Fruit fly (Drosophila melanogaster) whole organism, embryonic: Measurements from ENCODE around the gene CG17234.

Source experiments
- Atf-2 ChIP-seq: fragments of 200-800 bp; sonication (Bioruptor generic); optimal IDR thresholded peaks from 2 replicates; lab custom pipeline; 2016; ENCODE audit warnings: missing biosample characterization, missing genetic modification characterization
- BtbVII ChIP-seq: fragments of 200-800 bp; sonication (Bioruptor generic); optimal IDR thresholded peaks from 3 replicates; lab custom pipeline; 2017; ENCODE audit warnings: missing biosample characterization, mild to moderate bottlenecking, missing genetic modification characterization
- CG10462 ChIP-seq: fragments of 200-800 bp; sonication (Bioruptor generic); optimal IDR thresholded peaks from 2 replicates; lab custom pipeline; 2016; ENCODE audit warnings: missing biosample characterization, missing genetic modification characterization
- CG12071 ChIP-seq: fragments of 200-800 bp; sonication (Bioruptor generic); optimal IDR thresholded peaks from 3 replicates; lab custom pipeline; 2018; ENCODE audit warnings: missing biosample characterization, mild to moderate bottlenecking, missing genetic modification characterization
- CG1233 ChIP-seq: fragments of 200-800 bp; sonication (Bioruptor generic); optimal IDR thresholded peaks from 4 replicates; lab custom pipeline; 2018; ENCODE audit warnings: missing biosample characterization, mild to moderate bottlenecking, missing genetic modification characterization
- CG13123 ChIP-seq: fragments of 200-800 bp; sonication (Bioruptor generic); optimal IDR thresholded peaks from 2 replicates; lab custom pipeline; 2016; ENCODE audit warnings: missing biosample characterization, missing genetic modification characterization
- CG14710 ChIP-seq: fragments of 200-800 bp; sonication (Bioruptor generic); optimal IDR thresholded peaks from 3 replicates; lab custom pipeline; 2019; ENCODE audit warnings: missing biosample characterization, mild to moderate bottlenecking, missing genetic modification characterization, moderate library complexity
- CG1647 ChIP-seq: fragments of 200-800 bp; sonication (Bioruptor generic); optimal IDR thresholded peaks from 3 replicates; lab custom pipeline; 2016; ENCODE audit warnings: missing biosample characterization, missing genetic modification characterization
- CG18011 ChIP-seq: fragments of 200-800 bp; sonication (Bioruptor generic); optimal IDR thresholded peaks from 2 replicates; lab custom pipeline; 2017; ENCODE audit warnings: missing biosample characterization, missing genetic modification characterization, mild to moderate bottlenecking, moderate library complexity, missing genotype
- CG18599 ChIP-seq: fragments of 200-800 bp; sonication (Bioruptor generic); optimal IDR thresholded peaks from 3 replicates; lab custom pipeline; 2017; ENCODE audit warnings: missing biosample characterization, missing genetic modification characterization, mild to moderate bottlenecking, moderate library complexity, missing genetic modification reagents
- CG2678 ChIP-seq: fragments of 200-800 bp; sonication (Bioruptor generic); optimal IDR thresholded peaks from 3 replicates; lab custom pipeline; 2019; ENCODE audit warnings: missing biosample characterization, mild to moderate bottlenecking, missing genetic modification characterization, moderate library complexity
- CG30020 ChIP-seq: fragments of 200-800 bp; optimal IDR thresholded peaks from 2 replicates; lab custom pipeline; 2019; ENCODE audit warnings: missing biosample characterization, mild to moderate bottlenecking, missing genetic modification characterization, moderate library complexity
- CG3407 ChIP-seq: fragments of 200-800 bp; sonication (Bioruptor generic); optimal IDR thresholded peaks from 2 replicates; lab custom pipeline; 2018; ENCODE audit warnings: missing biosample characterization, mild to moderate bottlenecking, missing genetic modification characterization
- CG34422 ChIP-seq: fragments of 200-800 bp; sonication (Bioruptor generic); IDR thresholded peaks from 3 replicates; pipeline ENCODE4 v1.3.6; 2022; ENCODE audit warnings: missing biosample characterization, missing genetic modification characterization
- CG7987 ChIP-seq: fragments of 200-800 bp; sonication (Bioruptor generic); optimal IDR thresholded peaks from 2 replicates; lab custom pipeline; 2018; ENCODE audit warnings: missing biosample characterization, mild to moderate bottlenecking, missing genetic modification characterization, moderate library complexity
- E2f2 ChIP-seq: fragments of 200-800 bp; sonication (Bioruptor generic); IDR thresholded peaks from 2 replicates; pipeline ENCODE4 v1.3.6; 2022; ENCODE audit warnings: missing biosample characterization, missing genetic modification characterization
- Ets97D ChIP-seq: fragments of 200-800 bp; sonication (Bioruptor generic); optimal IDR thresholded peaks from 3 replicates; lab custom pipeline; 2016; ENCODE audit warnings: missing biosample characterization, missing genetic modification characterization
- HLH54F ChIP-seq: fragments of 200-800 bp; sonication (Bioruptor generic); optimal IDR thresholded peaks from 3 replicates; lab custom pipeline; 2016; ENCODE audit warnings: missing biosample characterization, missing genetic modification characterization
- Max ChIP-seq: fragments of 200-800 bp; sonication (Bioruptor generic); optimal IDR thresholded peaks from 2 replicates; lab custom pipeline; 2016; ENCODE audit warnings: missing biosample characterization, mild to moderate bottlenecking, missing genetic modification characterization
- Mrtf ChIP-seq: fragments of 200-800 bp; sonication (Bioruptor generic); IDR thresholded peaks from 3 replicates; pipeline ENCODE4 v1.3.6; 2022; ENCODE audit warnings: missing biosample characterization, missing genetic modification characterization
- Oaz ChIP-seq: fragments of 200-800 bp; sonication (Bioruptor generic); IDR thresholded peaks from 2 replicates; pipeline ENCODE4 v1.3.6; 2022; ENCODE audit warnings: missing biosample characterization, missing genetic modification characterization
- Ptx1 ChIP-seq: fragments of 200-800 bp; sonication (Bioruptor generic); IDR thresholded peaks from 2 replicates; pipeline ENCODE4 v1.3.6; 2022; ENCODE audit warnings: missing biosample characterization, missing genetic modification characterization
- Side ChIP-seq: fragments of 200-800 bp; sonication (Bioruptor generic); optimal IDR thresholded peaks from 2 replicates; lab custom pipeline; 2016; ENCODE audit warnings: missing biosample characterization, missing genetic modification characterization
- Sox100B ChIP-seq: fragments of 200-800 bp; sonication (Bioruptor generic); optimal IDR thresholded peaks from 3 replicates; lab custom pipeline; 2018; ENCODE audit warnings: missing biosample characterization, mild to moderate bottlenecking, missing genetic modification characterization
- Spps ChIP-seq: fragments of 200-800 bp; sonication (Bioruptor generic); optimal IDR thresholded peaks from 2 replicates; lab custom pipeline; 2018; ENCODE audit warnings: missing biosample characterization, mild to moderate bottlenecking, missing genetic modification characterization
- Stat92E ChIP-seq, 3 experiments: fragments of >200 bp in 2 of 3; fragments of 200-800 bp in 1 of 3; sonication (Bioruptor generic) in 1 of 3; optimal IDR thresholded peaks; 2 replicates each; lab custom pipeline; 2017 to 2019; ENCODE audit warnings: missing biosample characterization in 3 of 3, missing genetic modification characterization in 3 of 3, mild to moderate bottlenecking in 1 of 3, moderate library complexity in 1 of 3
- ac ChIP-seq: fragments of 200-800 bp; sonication (Bioruptor generic); optimal IDR thresholded peaks from 3 replicates; lab custom pipeline; 2017; ENCODE audit warnings: missing biosample characterization, mild to moderate bottlenecking, missing genetic modification characterization
- aop ChIP-seq: fragments of 200-800 bp; sonication (Bioruptor generic); IDR thresholded peaks from 2 replicates; pipeline ENCODE4 v1.3.6; 2022; ENCODE audit warnings: missing biosample characterization, missing genetic modification characterization
- bbx ChIP-seq: fragments of 200-800 bp; sonication (Bioruptor generic); IDR thresholded peaks from 2 replicates; pipeline ENCODE4 v1.3.6; 2022; ENCODE audit warnings: missing biosample characterization, missing genetic modification characterization; ENCODE audit not compliant: partially characterized antibody
- croc ChIP-seq: fragments of 200-800 bp; sonication (Bioruptor generic); conservative IDR thresholded peaks from 3 replicates; pipeline ENCODE4 v1.3.6; 2022; ENCODE audit warnings: missing biosample characterization, missing genetic modification characterization
- crp ChIP-seq, 2 experiments: fragments of 200-800 bp; sonication (Bioruptor generic); optimal IDR thresholded peaks; 2 replicates in 1 of 2; 3 replicates in 1 of 2; lab custom pipeline; 2017; ENCODE audit warnings: missing biosample characterization in 2 of 2, missing genetic modification characterization in 2 of 2, mild to moderate bottlenecking in 1 of 2, moderate library complexity in 1 of 2
- dmrt11E ChIP-seq: fragments of 200-800 bp; sonication (Bioruptor generic); optimal IDR thresholded peaks from 3 replicates; lab custom pipeline; 2018; ENCODE audit warnings: missing biosample characterization, mild to moderate bottlenecking, missing genetic modification characterization, moderate library complexity
- dmrt99B ChIP-seq: fragments of 200-800 bp; sonication (Bioruptor generic); optimal IDR thresholded peaks from 2 replicates; lab custom pipeline; 2018; ENCODE audit warnings: missing biosample characterization, mild to moderate bottlenecking, missing genetic modification characterization, moderate library complexity
- fd102C ChIP-seq: fragments of 200-800 bp; sonication (Bioruptor generic); optimal IDR thresholded peaks from 2 replicates; lab custom pipeline; 2018; ENCODE audit warnings: missing biosample characterization, mild to moderate bottlenecking, missing genetic modification characterization, moderate library complexity
- fd64A ChIP-seq: fragments of 200-800 bp; sonication (Bioruptor generic); optimal IDR thresholded peaks from 3 replicates; lab custom pipeline; 2018; ENCODE audit warnings: missing biosample characterization, mild to moderate bottlenecking, missing genetic modification characterization
- gsb-n ChIP-seq: fragments of 200-800 bp; sonication (Bioruptor generic); optimal IDR thresholded peaks from 3 replicates; lab custom pipeline; 2018; ENCODE audit warnings: missing biosample characterization, mild to moderate bottlenecking, missing genetic modification characterization
- jigr1 ChIP-seq: fragments of 200-800 bp; sonication (Bioruptor generic); IDR thresholded peaks from 3 replicates; pipeline ENCODE4 v1.3.6; 2022; ENCODE audit warnings: missing biosample characterization, missing genetic modification characterization
- lmd ChIP-seq: fragments of 200-800 bp; sonication (Bioruptor generic); IDR thresholded peaks from 2 replicates; pipeline ENCODE4 v1.3.6; 2022; ENCODE audit warnings: missing biosample characterization, missing genetic modification characterization
- odd ChIP-seq: fragments of 200-800 bp; sonication (Bioruptor generic); optimal IDR thresholded peaks from 2 replicates; lab custom pipeline; 2017; ENCODE audit warnings: missing biosample characterization, mild to moderate bottlenecking, missing genetic modification characterization
- pfk ChIP-seq: fragments of 200-800 bp; sonication (Bioruptor generic); optimal IDR thresholded peaks from 2 replicates; lab custom pipeline; 2018; ENCODE audit warnings: missing biosample characterization, mild to moderate bottlenecking, missing genetic modification characterization, moderate library complexity
- sc ChIP-seq, 3 experiments: fragments of >200 bp in 2 of 3; fragments of 200-800 bp in 1 of 3; sonication (Bioruptor generic) in 1 of 3; optimal IDR thresholded peaks; 2 replicates in 2 of 3; 3 replicates in 1 of 3; lab custom pipeline; 2017; ENCODE audit warnings: mild to moderate bottlenecking in 1 of 3, missing biosample characterization in 1 of 3, missing genetic modification characterization in 1 of 3, missing genetic modification reagents in 1 of 3
- scrt ChIP-seq: fragments of 200-800 bp; sonication (Bioruptor generic); optimal IDR thresholded peaks from 2 replicates; lab custom pipeline; 2018; ENCODE audit warnings: missing biosample characterization, mild to moderate bottlenecking, missing genetic modification characterization, moderate library complexity
- shn ChIP-seq: fragments of 200-800 bp; sonication (Bioruptor generic); optimal IDR thresholded peaks from 3 replicates; lab custom pipeline; 2016; ENCODE audit warnings: missing biosample characterization, missing genetic modification characterization
- slbo ChIP-seq: fragments of 200-800 bp; sonication (Bioruptor generic); IDR thresholded peaks from 2 replicates; pipeline ENCODE4 v1.3.6; 2022; ENCODE audit warnings: missing biosample characterization, missing genetic modification characterization
- unc-4 ChIP-seq: fragments of 200-800 bp; sonication (Bioruptor generic); IDR thresholded peaks from 2 replicates; pipeline ENCODE4 v1.3.6; 2022; ENCODE audit warnings: missing biosample characterization, missing genetic modification characterization; ENCODE audit not compliant: partially characterized antibody
- vfl ChIP-seq: fragments of 200-800 bp; sonication (Bioruptor generic); optimal IDR thresholded peaks from 2 replicates; lab custom pipeline; 2016; ENCODE audit warnings: missing biosample characterization, missing genetic modification characterization
- z ChIP-seq: fragments of 200-800 bp; sonication (Bioruptor generic); IDR thresholded peaks from 3 replicates; pipeline ENCODE4 v1.3.6; 2022; ENCODE audit warnings: missing biosample characterization, missing genetic modification characterization

Gene CG17234

DNA sequence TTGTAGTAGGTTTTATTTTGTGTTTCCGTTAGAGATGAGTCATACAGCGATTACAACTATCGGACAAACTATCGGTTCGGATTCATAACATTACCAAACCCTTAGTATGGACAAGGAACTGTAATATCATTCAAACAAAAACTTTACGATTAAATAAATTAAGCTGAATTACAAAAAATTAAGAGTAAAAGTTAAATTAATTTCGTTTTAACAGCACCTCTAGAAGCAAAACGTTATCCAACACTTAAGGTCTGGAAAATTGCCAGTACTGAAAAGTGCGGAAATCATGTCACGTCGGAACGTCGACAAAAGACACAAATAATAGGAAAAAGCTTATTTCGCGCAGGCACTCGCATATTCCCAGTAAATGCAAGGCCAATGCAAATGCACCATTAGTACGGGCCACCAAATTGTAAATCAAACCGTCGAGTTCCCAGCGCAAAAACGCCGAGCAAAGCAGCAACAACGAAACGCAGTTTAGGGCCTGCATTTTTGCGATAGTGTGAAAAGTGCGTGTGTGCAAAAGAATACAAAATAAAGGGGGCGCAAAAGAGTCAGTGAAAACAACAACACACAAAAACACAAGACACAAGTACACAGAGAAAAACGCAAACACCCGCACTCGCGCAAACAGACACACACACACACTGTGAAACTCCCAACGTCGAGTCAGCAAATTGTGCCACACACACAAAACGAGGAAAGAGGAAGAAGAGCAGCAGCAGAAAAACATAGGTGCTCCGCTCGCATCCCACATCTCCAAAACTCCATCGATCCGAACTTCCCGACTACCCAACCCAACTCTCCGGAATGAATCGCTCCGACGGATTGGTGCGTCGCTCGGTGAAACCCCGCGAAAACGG lies 26.4 kb upstream of the CG17234 start, which contains the start of the genes CG15387 and sau (continued):
- no peak for TF ChIP-seq sc (optimal IDR thresholded peaks at IDR 0.05; lab: Kevin White, UChicago)
- peak; percentile 64 for TF ChIP-seq sc (GFP tag; optimal IDR thresholded peaks at IDR 0.05; lab: Kevin White, UChicago)
- TF ChIP-seq dmrt99B (tag; lab: Kevin White, UChicago): peak; percentile 79
- TF ChIP-seq CG30020 (tag; lab: Kevin White, UChicago): peak; percentile 80
- peak; percentile 86 for TF ChIP-seq dmrt11E (tag; lab: Kevin White, UChicago)
- peak; percentile 71 for TF ChIP-seq scrt (GFP tag; lab: Kevin White, UChicago)
- peak; percentile 71 for TF ChIP-seq CG18011 (GFP tag; lab: Kevin White, UChicago)
- TF ChIP-seq fd102C (GFP tag; lab: Kevin White, UChicago): no peak
- peak; percentile 85 for TF ChIP-seq CG13123 (GFP tag; lab: Kevin White, UChicago)
- TF ChIP-seq Ets97D (GFP tag; lab: Kevin White, UChicago): peak; percentile 92
- no peak for TF ChIP-seq z (GFP tag; lab: Robert Waterston, UW)
- TF ChIP-seq Ptx1 (GFP tag; lab: Robert Waterston, UW): peak; percentile 84
- TF ChIP-seq HLH54F (GFP tag; lab: Kevin White, UChicago): peak; percentile 93
- peak; percentile 32 for TF ChIP-seq pfk (GFP tag; lab: Kevin White, UChicago)
- TF ChIP-seq odd (GFP tag; lab: Kevin White, UChicago): peak; percentile 71
- TF ChIP-seq unc-4 (GFP tag; lab: Robert Waterston, UW): peak; percentile 94
- TF ChIP-seq Oaz (GFP tag; lab: Robert Waterston, UW): peak; percentile 55
- no peak for TF ChIP-seq jigr1
- no peak for TF ChIP-seq Stat92E (GFP tag; optimal IDR thresholded peaks at IDR 0.05; lab: Kevin White, UChicago)
- peak; percentile 73 for TF ChIP-seq CG10462 (GFP tag; lab: Kevin White, UChicago)
- TF ChIP-seq ac (GFP tag; lab: Kevin White, UChicago): peak; percentile 45
- peak; percentile 82 for TF ChIP-seq lmd (GFP tag; lab: Robert Waterston, UW)
- peak; percentile 84 for TF ChIP-seq CG3407
- peak; percentile 65 for TF ChIP-seq croc (GFP tag; lab: Robert Waterston, UW)
- TF ChIP-seq BtbVII: peak; percentile 72
- TF ChIP-seq slbo (GFP tag; lab: Robert Waterston, UW): peak; percentile 89
- TF ChIP-seq Mrtf (GFP tag; lab: Robert Waterston, UW): peak; percentile 70; the same call in 2 of the 3 replicates
- peak; percentile 95 for TF ChIP-seq CG14710 (tag; lab: Kevin White, UChicago)
- TF ChIP-seq vfl: peak; percentile 86
- TF ChIP-seq fd64A (GFP tag; lab: Kevin White, UChicago): peak; percentile 32
- TF ChIP-seq Max (GFP tag; lab: Kevin White, UChicago): peak; percentile 92
- TF ChIP-seq CG1647: peak; percentile 72
- TF ChIP-seq CG2678 (tag; lab: Kevin White, UChicago): peak; percentile 88
- peak; percentile 90 for TF ChIP-seq CG18599
- peak; percentile 93 for TF ChIP-seq shn (GFP tag; lab: Kevin White, UChicago)
- peak; percentile 88 for TF ChIP-seq Sox100B
- TF ChIP-seq Side (GFP tag; lab: Kevin White, UChicago): peak; percentile 89
- TF ChIP-seq CG12071 (GFP tag; lab: Kevin White, UChicago): peak; percentile 75
- TF ChIP-seq aop (GFP tag; lab: Robert Waterston, UW): peak; percentile 61; the same call in 1 of the 2 replicates
- peak in 1 of 2 experiments; percentile 59 for TF ChIP-seq crp (GFP tag; optimal IDR thresholded peaks at IDR 0.05; lab: Kevin White, UChicago)
- TF ChIP-seq gsb-n: peak; percentile 81
- peak; percentile 82 for TF ChIP-seq CG1233 (GFP tag; lab: Kevin White, UChicago)
- TF ChIP-seq Atf-2 (GFP tag; lab: Kevin White, UChicago): peak; percentile 91
- peak; percentile 78 for TF ChIP-seq Spps (tag; lab: Kevin White, UChicago)
- TF ChIP-seq CG34422 (GFP tag; lab: Robert Waterston, UW): peak; percentile 83
- TF ChIP-seq E2f2 (GFP tag; lab: Robert Waterston, UW): peak; percentile 65
- TF ChIP-seq CG7987 (GFP tag; lab: Kevin White, UChicago): peak; percentile 63
- TF ChIP-seq bbx: peak; percentile 86
